Fruit fly (Drosophila melanogaster) whole organism, embryonic: ENCODE data around the gene ova.
A peak's percentile ranks its signal among the peaks of the same experiment; 100 is the strongest.

Source experiments
- Ada2b ChIP-seq: fragments of 200-800 bp; sonication (Bioruptor generic); IDR thresholded peaks from 2 replicates; pipeline ENCODE4 v1.3.6; 2022; ENCODE audit warnings: missing biosample characterization, missing genetic modification characterization
- BtbVII ChIP-seq: fragments of 200-800 bp; sonication (Bioruptor generic); optimal IDR thresholded peaks from 3 replicates; lab custom pipeline; 2017; ENCODE audit warnings: missing biosample characterization, mild to moderate bottlenecking, missing genetic modification characterization
- CG10147 ChIP-seq: fragments of 200-800 bp; sonication (Bioruptor generic); optimal IDR thresholded peaks from 2 replicates; lab custom pipeline; 2019; ENCODE audit warnings: missing biosample characterization, mild to moderate bottlenecking, missing genetic modification characterization, moderate library complexity
- CG1024 ChIP-seq: fragments of 200-800 bp; sonication (Bioruptor generic); IDR thresholded peaks from 2 replicates; pipeline ENCODE4 v1.3.6; 2022; ENCODE audit warnings: missing biosample characterization, missing genetic modification characterization
- CG12769 ChIP-seq: fragments of 200-800 bp; sonication (Bioruptor generic); optimal IDR thresholded peaks from 2 replicates; lab custom pipeline; 2019; ENCODE audit warnings: missing biosample characterization, mild to moderate bottlenecking, missing genetic modification characterization, moderate library complexity
- CG15269 ChIP-seq: fragments of 200-800 bp; sonication (Bioruptor generic); optimal IDR thresholded peaks from 2 replicates; lab custom pipeline; 2018; ENCODE audit warnings: missing biosample characterization, mild to moderate bottlenecking, missing genetic modification characterization, moderate library complexity
- CG17359 ChIP-seq: fragments of 200-800 bp; sonication (Bioruptor generic); optimal IDR thresholded peaks from 3 replicates; lab custom pipeline; 2018; ENCODE audit warnings: missing biosample characterization, mild to moderate bottlenecking, missing genetic modification characterization, moderate library complexity
- CG18262 ChIP-seq: fragments of 200-800 bp; optimal IDR thresholded peaks from 3 replicates; lab custom pipeline; 2019; ENCODE audit warnings: missing biosample characterization, mild to moderate bottlenecking, missing genetic modification characterization, moderate library complexity
- CG2120 ChIP-seq: fragments of 200-800 bp; sonication (Bioruptor generic); optimal IDR thresholded peaks from 3 replicates; lab custom pipeline; 2016; ENCODE audit warnings: missing biosample characterization, missing genetic modification characterization
- CG2678 ChIP-seq: fragments of 200-800 bp; sonication (Bioruptor generic); optimal IDR thresholded peaks from 3 replicates; lab custom pipeline; 2019; ENCODE audit warnings: missing biosample characterization, mild to moderate bottlenecking, missing genetic modification characterization, moderate library complexity
- CG4617 ChIP-seq: fragments of 200-800 bp; sonication (Bioruptor generic); optimal IDR thresholded peaks from 3 replicates; lab custom pipeline; 2016; ENCODE audit warnings: missing biosample characterization, missing genetic modification characterization, borderline replicate concordance
- CG7556 ChIP-seq: fragments of 200-800 bp; sonication (Bioruptor generic); optimal IDR thresholded peaks from 2 replicates; lab custom pipeline; 2017; ENCODE audit warnings: missing biosample characterization, mild to moderate bottlenecking, missing genetic modification characterization
- CG8924 ChIP-seq: fragments of 200-800 bp; optimal IDR thresholded peaks from 3 replicates; lab custom pipeline; 2019; ENCODE audit warnings: missing biosample characterization, mild to moderate bottlenecking, missing genetic modification characterization, moderate library complexity
- CG9817 ChIP-seq: fragments of 200-800 bp; sonication (Bioruptor generic); optimal IDR thresholded peaks from 2 replicates; lab custom pipeline; 2018; ENCODE audit warnings: missing biosample characterization, mild to moderate bottlenecking, missing genetic modification characterization, moderate library complexity
- Dbx ChIP-seq: fragments of 200-800 bp; sonication (Bioruptor generic); IDR thresholded peaks from 3 replicates; pipeline ENCODE4 v1.3.6; 2022; ENCODE audit warnings: missing biosample characterization, missing genetic modification characterization
- Dip2 ChIP-seq: fragments of 200-800 bp; sonication (Bioruptor generic); IDR thresholded peaks from 2 replicates; pipeline ENCODE4 v1.3.6; 2022; ENCODE audit warnings: missing biosample characterization, missing genetic modification characterization
- Drgx ChIP-seq: fragments of 200-800 bp; sonication (Bioruptor generic); IDR thresholded peaks from 2 replicates; pipeline ENCODE4 v1.3.6; 2022; ENCODE audit warnings: missing biosample characterization, missing genetic modification characterization
- E2f2 ChIP-seq: fragments of 200-800 bp; sonication (Bioruptor generic); IDR thresholded peaks from 2 replicates; pipeline ENCODE4 v1.3.6; 2022; ENCODE audit warnings: missing biosample characterization, missing genetic modification characterization
- Fer3 ChIP-seq: fragments of 200-800 bp; sonication (Bioruptor generic); optimal IDR thresholded peaks from 2 replicates; lab custom pipeline; 2018; ENCODE audit warnings: missing biosample characterization, mild to moderate bottlenecking, missing genetic modification characterization, moderate library complexity
- Gug ChIP-seq: fragments of 200-800 bp; sonication (Bioruptor generic); IDR thresholded peaks from 4 replicates; pipeline ENCODE4 v1.3.6; 2022; ENCODE audit warnings: missing biosample characterization, missing genetic modification characterization
- H15 ChIP-seq: fragments of 200-800 bp; sonication (Bioruptor generic); IDR thresholded peaks from 3 replicates; pipeline ENCODE4 v1.3.6; 2022; ENCODE audit warnings: missing biosample characterization, missing genetic modification characterization
- HHEX ChIP-seq: fragments of 200-800 bp; sonication (Bioruptor generic); optimal IDR thresholded peaks from 3 replicates; lab custom pipeline; 2017; ENCODE audit warnings: missing biosample characterization, mild to moderate bottlenecking, missing genetic modification characterization, missing genetic modification reagents
- HLH3B ChIP-seq: fragments of 200-800 bp; sonication (Bioruptor generic); IDR thresholded peaks from 2 replicates; pipeline ENCODE4 v1.3.6; 2022; ENCODE audit warnings: missing biosample characterization, missing genetic modification characterization
- MESR4 ChIP-seq: fragments of 200-800 bp; sonication (Bioruptor generic); optimal IDR thresholded peaks from 2 replicates; lab custom pipeline; 2018; ENCODE audit warnings: missing biosample characterization, mild to moderate bottlenecking, missing genetic modification characterization, moderate library complexity
- Med ChIP-seq: fragments of 200-800 bp; sonication (Bioruptor generic); peaks from one replicate; lab custom pipeline; 2016; ENCODE audit warnings: missing biosample characterization, missing genetic modification characterization, mild to moderate bottlenecking, inconsistent platforms, moderate library complexity
- PHDP ChIP-seq: fragments of 200-800 bp; sonication (Bioruptor generic); optimal IDR thresholded peaks from 3 replicates; lab custom pipeline; 2018; ENCODE audit warnings: missing biosample characterization, mild to moderate bottlenecking, missing genetic modification characterization, moderate library complexity
- Pdp1 ChIP-seq, 2 experiments: fragments of 200-800 bp; sonication (Bioruptor generic); optimal IDR thresholded peaks; 3 replicates each; lab custom pipeline; 2016; ENCODE audit warnings: missing biosample characterization in 2 of 2, missing genetic modification characterization in 2 of 2, mild to moderate bottlenecking in 1 of 2, moderate library complexity in 1 of 2
- bbx ChIP-seq: fragments of 200-800 bp; sonication (Bioruptor generic); IDR thresholded peaks from 2 replicates; pipeline ENCODE4 v1.3.6; 2022; ENCODE audit warnings: missing biosample characterization, missing genetic modification characterization; ENCODE audit not compliant: partially characterized antibody
- cg ChIP-seq: fragments of 200-800 bp; sonication (Bioruptor generic); optimal IDR thresholded peaks from 3 replicates; lab custom pipeline; 2019; ENCODE audit warnings: missing biosample characterization, mild to moderate bottlenecking, missing genetic modification characterization, moderate library complexity
- chif ChIP-seq, 2 experiments: fragments of 200-800 bp; sonication (Bioruptor generic); optimal IDR thresholded peaks; 3 replicates each; lab custom pipeline; 2016; ENCODE audit warnings: missing biosample characterization in 2 of 2, missing genetic modification characterization in 2 of 2
- dmrt11E ChIP-seq: fragments of 200-800 bp; sonication (Bioruptor generic); optimal IDR thresholded peaks from 3 replicates; lab custom pipeline; 2018; ENCODE audit warnings: missing biosample characterization, mild to moderate bottlenecking, missing genetic modification characterization, moderate library complexity
- eve ChIP-seq, 2 experiments: fragments of >200 bp; optimal IDR thresholded peaks; 2 replicates each; lab custom pipeline; 2017; ENCODE audit warnings: missing biosample characterization in 2 of 2, missing genetic modification characterization in 2 of 2
- fd102C ChIP-seq: fragments of 200-800 bp; sonication (Bioruptor generic); optimal IDR thresholded peaks from 2 replicates; lab custom pipeline; 2018; ENCODE audit warnings: missing biosample characterization, mild to moderate bottlenecking, missing genetic modification characterization, moderate library complexity
- grau ChIP-seq: fragments of 200-800 bp; optimal IDR thresholded peaks from 3 replicates; lab custom pipeline; 2019; ENCODE audit warnings: missing biosample characterization, mild to moderate bottlenecking, missing genetic modification characterization, moderate library complexity
- her ChIP-seq: fragments of 200-800 bp; sonication (Bioruptor generic); optimal IDR thresholded peaks from 2 replicates; lab custom pipeline; 2016; ENCODE audit warnings: missing biosample characterization, missing genetic modification characterization
- kni ChIP-seq: fragments of 200-800 bp; sonication (Bioruptor generic); optimal IDR thresholded peaks from 3 replicates; lab custom pipeline; 2017; ENCODE audit warnings: mild to moderate bottlenecking, missing biosample characterization, missing genetic modification reagents, missing genetic modification characterization
- lbe ChIP-seq: fragments of 200-800 bp; sonication (Bioruptor generic); optimal IDR thresholded peaks from 2 replicates; lab custom pipeline; 2016; ENCODE audit warnings: missing biosample characterization, mild to moderate bottlenecking, missing genetic modification characterization
- mirr ChIP-seq: fragments of 200-800 bp; sonication (Bioruptor generic); optimal IDR thresholded peaks from 3 replicates; lab custom pipeline; 2018; ENCODE audit warnings: missing biosample characterization, mild to moderate bottlenecking, missing genetic modification characterization
- pnt ChIP-seq: fragments of 200-800 bp; sonication (Bioruptor generic); optimal IDR thresholded peaks from 3 replicates; lab custom pipeline; 2016; ENCODE audit warnings: missing biosample characterization, missing genetic modification characterization
- pzg ChIP-seq: fragments of 200-800 bp; sonication (Bioruptor generic); optimal IDR thresholded peaks from 3 replicates; lab custom pipeline; 2018; ENCODE audit warnings: missing biosample characterization, mild to moderate bottlenecking, missing genetic modification characterization, moderate library complexity
- sens ChIP-seq: fragments of 200-800 bp; sonication (Bioruptor generic); peaks from one replicate; lab custom pipeline; 2016; ENCODE audit warnings: missing biosample characterization, missing genetic modification characterization
- sens-2 ChIP-seq: fragments of 200-800 bp; sonication (Bioruptor generic); IDR thresholded peaks from 2 replicates; pipeline ENCODE4 v1.3.6; 2022; ENCODE audit warnings: missing biosample characterization, missing genetic modification characterization
- shn ChIP-seq: fragments of 200-800 bp; sonication (Bioruptor generic); optimal IDR thresholded peaks from 3 replicates; lab custom pipeline; 2016; ENCODE audit warnings: missing biosample characterization, missing genetic modification characterization
- slbo ChIP-seq: fragments of 200-800 bp; sonication (Bioruptor generic); IDR thresholded peaks from 2 replicates; pipeline ENCODE4 v1.3.6; 2022; ENCODE audit warnings: missing biosample characterization, missing genetic modification characterization
- so ChIP-seq: fragments of 200-800 bp; sonication (Bioruptor generic); IDR thresholded peaks from 3 replicates; pipeline ENCODE4 v1.3.6; 2022; ENCODE audit warnings: missing biosample characterization, missing genetic modification characterization
- tio ChIP-seq: fragments of 200-800 bp; sonication (Bioruptor generic); optimal IDR thresholded peaks from 2 replicates; lab custom pipeline; 2017; ENCODE audit warnings: missing biosample characterization, missing genetic modification characterization, inconsistent platforms
- unpg ChIP-seq: fragments of 200-800 bp; sonication (Bioruptor generic); optimal IDR thresholded peaks from 3 replicates; lab custom pipeline; 2018; ENCODE audit warnings: missing biosample characterization, mild to moderate bottlenecking, missing genetic modification characterization, moderate library complexity
- vnd ChIP-seq: fragments of 200-800 bp; sonication (Bioruptor generic); IDR thresholded peaks from 3 replicates; pipeline ENCODE4 v1.3.6; 2022; ENCODE audit warnings: missing biosample characterization, missing genetic modification characterization; ENCODE audit not compliant: partially characterized antibody
- wek ChIP-seq: fragments of 200-800 bp; sonication (Bioruptor generic); optimal IDR thresholded peaks from 3 replicates; lab custom pipeline; 2018; ENCODE audit warnings: missing biosample characterization, mild to moderate bottlenecking, missing genetic modification characterization, moderate library complexity
- zf30C ChIP-seq: fragments of 200-800 bp; sonication (Bioruptor generic); optimal IDR thresholded peaks from 3 replicates; lab custom pipeline; 2018; ENCODE audit warnings: missing biosample characterization, mild to moderate bottlenecking, missing genetic modification characterization

ova gene

dm6 chr2L:10231092-10231494 lies 399 bp downstream of the ova start (continued):
- TF ChIP-seq chif (GFP tag; optimal IDR thresholded peaks at IDR 0.05; lab: Kevin White, UChicago) (peak in 1 of 2 experiments; percentile 11), pnt (peak; percentile 7), CG17359 (peak; percentile 34), E2f2 (GFP tag; lab: Robert Waterston, UW) (peak; percentile 21; the same call in 1 of the 2 replicates), H15 (GFP tag; lab: Robert Waterston, UW) (no peak), CG9817 (tag; lab: Kevin White, UChicago) (no peak), her (GFP tag; lab: Kevin White, UChicago) (peak; percentile 14), BtbVII (GFP tag; lab: Kevin White, UChicago) (peak; percentile 58), eve (GFP tag; optimal IDR thresholded peaks at IDR 0.05; lab: Kevin White, UChicago) (peak in 1 of 2 experiments; percentile 87), zf30C (GFP tag; lab: Kevin White, UChicago) (peak; percentile 91), CG1024 (GFP tag; lab: Robert Waterston, UW) (no peak), CG15269 (tag; lab: Kevin White, UChicago) (peak; percentile 9), wek (GFP tag; lab: Kevin White, UChicago) (no peak), CG12769 (tag; lab: Kevin White, UChicago) (peak; percentile 25), Fer3 (tag; lab: Kevin White, UChicago) (peak; percentile 11), bbx (no peak), lbe (peak; percentile 57), PHDP (tag; lab: Kevin White, UChicago) (peak; percentile 47), HLH3B (0 out of 2 replicates have a peak, but pooled peaks have one; percentile 20), CG7556 (peak; percentile 9), Dbx (GFP tag; lab: Robert Waterston, UW) (0 out of 3 replicates have a peak, but pooled peaks have one; percentile 51), MESR4 (GFP tag; lab: Kevin White, UChicago) (no peak), Med (GFP tag; lab: Kevin White, UChicago) (peak; percentile 81), CG18262 (tag; lab: Kevin White, UChicago) (peak; percentile 11), CG2120 (GFP tag; lab: Kevin White, UChicago) (peak; percentile 42), vnd (GFP tag; lab: Robert Waterston, UW) (no peak), fd102C (GFP tag; lab: Kevin White, UChicago) (no peak), cg (GFP tag; lab: Kevin White, UChicago) (peak; percentile 83), HHEX (GFP tag; lab: Kevin White, UChicago) (peak; percentile 43), unpg (peak; percentile 22), sens-2 (no peak), CG10147 (GFP tag; lab: Kevin White, UChicago) (peak; percentile 4), shn (peak; percentile 40), CG8924 (tag; lab: Kevin White, UChicago) (peak; percentile 44), Pdp1 (GFP tag; optimal IDR thresholded peaks at IDR 0.05; lab: Kevin White, UChicago) (peak in 1 of 2 experiments; percentile 28), slbo (peak; percentile 42; the same call in 1 of the 2 replicates), mirr (no peak), Ada2b (GFP tag; lab: Robert Waterston, UW) (no peak; the same call in 1 of the 2 replicates), grau (tag; lab: Kevin White, UChicago) (peak; percentile 31), Gug (GFP tag; lab: Robert Waterston, UW) (no peak), Drgx (GFP tag; lab: Robert Waterston, UW) (peak; percentile 44), CG2678 (tag; lab: Kevin White, UChicago) (no peak), sens (GFP tag; lab: Kevin White, UChicago) (peak; percentile 82), dmrt11E (tag; lab: Kevin White, UChicago) (peak; percentile 14), kni (GFP tag; lab: Kevin White, UChicago) (peak; percentile 31), pzg (GFP tag; lab: Kevin White, UChicago) (no peak), Dip2 (GFP tag; lab: Robert Waterston, UW) (no peak), tio (GFP tag; lab: Kevin White, UChicago) (no peak), so (GFP tag; lab: Robert Waterston, UW) (0 out of 3 replicates have a peak, but pooled peaks have one; percentile 25), CG4617 (GFP tag; lab: Kevin White, UChicago) (peak; percentile 47)
